Worm (Caenorhabditis elegans): ENCODE measurements around the gene F35E12.10.

Gene F35E12.10

ce11 chrV:13763723-13764122 lies 15.2 kb upstream of the F35E12.10 start:
- TF ChIP-seq ama-1 (optimal IDR thresholded peaks at IDR 0.05) (no peak), pes-1 (GFP tag; IDR thresholded peaks at IDR 0.05) (no peak), hmbx-1 (tag; optimal IDR thresholded peaks at IDR 0.05) (no peak), ets-7 (tag; optimal IDR thresholded peaks at IDR 0.05) (no peak), F13C5.2 (tag; optimal IDR thresholded peaks at IDR 0.05) (no peak), ceh-13 (GFP tag; optimal IDR thresholded peaks at IDR 0.05) (no peak), B0310.2 (tag; optimal IDR thresholded peaks at IDR 0.05) (no peak), sea-1 (GFP tag; conservative IDR thresholded peaks at IDR 0.05) (no peak), hnd-1 (tag; optimal IDR thresholded peaks at IDR 0.05) (no peak), ceh-36 (tag; optimal IDR thresholded peaks at IDR 0.05) (no peak)

- TF ChIP-seq F13C5.2 (tag; optimal IDR thresholded peaks at IDR 0.05) (no peak), scrt-1 (GFP tag; IDR thresholded peaks at IDR 0.05) (no peak), hmg-4 (GFP tag; optimal IDR thresholded peaks at IDR 0.05) (no peak), aly-1 (tag; optimal IDR thresholded peaks at IDR 0.05) (no peak), tbx-11 (GFP tag; IDR thresholded peaks at IDR 0.05) (no peak), flt-1 (GFP tag; IDR thresholded peaks at IDR 0.05) (no peak), ceh-13 (GFP tag; optimal IDR thresholded peaks at IDR 0.05) (no peak), sea-1 (GFP tag; conservative IDR thresholded peaks at IDR 0.05) (no peak), tra-4 (tag; optimal IDR thresholded peaks at IDR 0.05) (no peak), ceh-36 (tag; optimal IDR thresholded peaks at IDR 0.05) (no peak), hmbx-1 (tag; optimal IDR thresholded peaks at IDR 0.05) (no peak), ama-1 (optimal IDR thresholded peaks at IDR 0.05) (no peak), B0310.2 (tag; optimal IDR thresholded peaks at IDR 0.05) (no peak), pes-1 (GFP tag; IDR thresholded peaks at IDR 0.05) (no peak), hnd-1 (tag; optimal IDR thresholded peaks at IDR 0.05) (no peak), ets-7 (tag; optimal IDR thresholded peaks at IDR 0.05) (no peak), tbx-37 (GFP tag; conservative IDR thresholded peaks at IDR 0.05) (no peak)
Observed at ce11 chrV:13762426-13763127, 14.0 kb upstream of the F35E12.10 start, which contains the start of gene F20G2.6. Gene F20G2.6 (plus strand): TSS chrV:13763077.

- no peak for TF ChIP-seq tra-4 (tag; optimal IDR thresholded peaks at IDR 0.05)
- TF ChIP-seq F13C5.2 (tag; optimal IDR thresholded peaks at IDR 0.05): no peak
Observed at ce11 chrV:13757349-13757748, 8.8 kb upstream of the F35E12.10 start.

- no peak for TF ChIP-seq tbx-11 (GFP tag; IDR thresholded peaks at IDR 0.05)
- no peak for TF ChIP-seq B0310.2 (tag; optimal IDR thresholded peaks at IDR 0.05)
- no peak for TF ChIP-seq flt-1 (GFP tag; IDR thresholded peaks at IDR 0.05)
- TF ChIP-seq ceh-36 (tag; optimal IDR thresholded peaks at IDR 0.05): no peak
- no peak for TF ChIP-seq ets-7 (tag; optimal IDR thresholded peaks at IDR 0.05)
- no peak for TF ChIP-seq F13C5.2 (tag; optimal IDR thresholded peaks at IDR 0.05)
- TF ChIP-seq pes-1 (GFP tag; IDR thresholded peaks at IDR 0.05): no peak
- TF ChIP-seq hnd-1 (tag; optimal IDR thresholded peaks at IDR 0.05): no peak
- no peak for TF ChIP-seq hmg-4 (GFP tag; optimal IDR thresholded peaks at IDR 0.05)
- no peak for TF ChIP-seq sea-1 (GFP tag; conservative IDR thresholded peaks at IDR 0.05)
- TF ChIP-seq tra-4 (tag; optimal IDR thresholded peaks at IDR 0.05): no peak
- TF ChIP-seq scrt-1 (GFP tag; IDR thresholded peaks at IDR 0.05): no peak
- TF ChIP-seq tbx-37 (GFP tag; conservative IDR thresholded peaks at IDR 0.05): no peak
Observed at ce11 chrV:13756359-13757091, 8.0 kb upstream of the F35E12.10 start, which contains the start of gene F20G2.2. Gene F20G2.2 (minus strand): TSS chrV:13756409.

- TF ChIP-seq hmbx-1 (tag; optimal IDR thresholded peaks at IDR 0.05) (no peak), tra-4 (tag; optimal IDR thresholded peaks at IDR 0.05) (no peak), tbx-11 (GFP tag; IDR thresholded peaks at IDR 0.05) (no peak), scrt-1 (GFP tag; IDR thresholded peaks at IDR 0.05) (no peak), ceh-13 (GFP tag; optimal IDR thresholded peaks at IDR 0.05) (no peak), F13C5.2 (tag; optimal IDR thresholded peaks at IDR 0.05) (no peak), ceh-36 (tag; optimal IDR thresholded peaks at IDR 0.05) (no peak), hmg-4 (GFP tag; optimal IDR thresholded peaks at IDR 0.05) (no peak), aly-1 (tag; optimal IDR thresholded peaks at IDR 0.05) (no peak), flt-1 (GFP tag; IDR thresholded peaks at IDR 0.05) (no peak), tbx-37 (GFP tag; conservative IDR thresholded peaks at IDR 0.05) (no peak), ama-1 (optimal IDR thresholded peaks at IDR 0.05) (no peak), B0310.2 (tag; optimal IDR thresholded peaks at IDR 0.05) (no peak), ets-7 (tag; optimal IDR thresholded peaks at IDR 0.05) (no peak), sea-1 (GFP tag; conservative IDR thresholded peaks at IDR 0.05) (no peak), hnd-1 (tag; optimal IDR thresholded peaks at IDR 0.05) (no peak), pes-1 (GFP tag; IDR thresholded peaks at IDR 0.05) (no peak)
Observed at ce11 chrV:13753481-13753880, 4.9 kb upstream of the F35E12.10 start, which contains the start of gene F20G2.1. Gene F20G2.1 (minus strand): TSS chrV:13753581.

ce11 chrV:13751811-13752210 lies 3.3 kb upstream of the F35E12.10 start, which contains the start of gene cld-9:
Gene cld-9 (minus strand): TSS chrV:13751891.
- TF ChIP-seq pes-1 (GFP tag; IDR thresholded peaks at IDR 0.05): no peak
- no peak for TF ChIP-seq tra-4 (tag; optimal IDR thresholded peaks at IDR 0.05)
- TF ChIP-seq flt-1 (GFP tag; IDR thresholded peaks at IDR 0.05): no peak
- TF ChIP-seq hmg-4 (GFP tag; optimal IDR thresholded peaks at IDR 0.05): no peak
- TF ChIP-seq ceh-36 (tag; optimal IDR thresholded peaks at IDR 0.05): no peak
- no peak for TF ChIP-seq ama-1 (optimal IDR thresholded peaks at IDR 0.05)
- TF ChIP-seq sea-1 (GFP tag; conservative IDR thresholded peaks at IDR 0.05): no peak
- TF ChIP-seq ceh-13 (GFP tag; optimal IDR thresholded peaks at IDR 0.05): no peak
- TF ChIP-seq tbx-37 (GFP tag; conservative IDR thresholded peaks at IDR 0.05): no peak
- TF ChIP-seq aly-1 (tag; optimal IDR thresholded peaks at IDR 0.05): no peak
- no peak for TF ChIP-seq hmbx-1 (tag; optimal IDR thresholded peaks at IDR 0.05)
- no peak for TF ChIP-seq B0310.2 (tag; optimal IDR thresholded peaks at IDR 0.05)
- no peak for TF ChIP-seq tbx-11 (GFP tag; IDR thresholded peaks at IDR 0.05)
- TF ChIP-seq F13C5.2 (tag; optimal IDR thresholded peaks at IDR 0.05): no peak

- TF ChIP-seq scrt-1 (GFP tag; IDR thresholded peaks at IDR 0.05) (no peak), ceh-36 (tag; optimal IDR thresholded peaks at IDR 0.05) (no peak), tbx-11 (GFP tag; IDR thresholded peaks at IDR 0.05) (no peak), hnd-1 (tag; optimal IDR thresholded peaks at IDR 0.05) (no peak), tra-4 (tag; optimal IDR thresholded peaks at IDR 0.05) (no peak), hmg-4 (GFP tag; optimal IDR thresholded peaks at IDR 0.05) (no peak), B0310.2 (tag; optimal IDR thresholded peaks at IDR 0.05) (no peak), hmbx-1 (tag; optimal IDR thresholded peaks at IDR 0.05) (no peak), ama-1 (optimal IDR thresholded peaks at IDR 0.05) (no peak), ets-7 (tag; optimal IDR thresholded peaks at IDR 0.05) (no peak), tbx-37 (GFP tag; conservative IDR thresholded peaks at IDR 0.05) (no peak), F13C5.2 (tag; optimal IDR thresholded peaks at IDR 0.05) (no peak), ceh-13 (GFP tag; optimal IDR thresholded peaks at IDR 0.05) (no peak), pes-1 (GFP tag; IDR thresholded peaks at IDR 0.05) (no peak), flt-1 (GFP tag; IDR thresholded peaks at IDR 0.05) (no peak), aly-1 (tag; optimal IDR thresholded peaks at IDR 0.05) (no peak), sea-1 (GFP tag; conservative IDR thresholded peaks at IDR 0.05) (no peak)
Observed at ce11 chrV:13744901-13745300, 3.7 kb downstream of the F35E12.10 start, which contains the start of gene F35E12.9. Gene F35E12.9 (minus strand): TSS chrV:13745127.
